Fruit fly (Drosophila melanogaster) whole organism, embryonic: Measurements from ENCODE around the gene bbg.
A peak's percentile ranks its signal among the peaks of the same experiment; 100 is the strongest.

ENCODE experiments used
- B-H2 ChIP-seq: fragments of 200-800 bp; sonication (Bioruptor generic); optimal IDR thresholded peaks from 2 replicates; lab custom pipeline; 2018; ENCODE audit warnings: missing biosample characterization, mild to moderate bottlenecking, missing genetic modification characterization
- Bdp1 ChIP-seq: fragments of 200-800 bp; sonication (Bioruptor generic); optimal IDR thresholded peaks from 3 replicates; lab custom pipeline; 2016; ENCODE audit warnings: missing biosample characterization, missing genetic modification characterization
- Bgb ChIP-seq: fragments of 200-800 bp; sonication (Bioruptor generic); IDR thresholded peaks from 2 replicates; pipeline ENCODE4 v1.3.6; 2022; ENCODE audit warnings: missing biosample characterization, missing genetic modification characterization; ENCODE audit not compliant: partially characterized antibody
- CG10209 ChIP-seq: fragments of 200-800 bp; sonication (Bioruptor generic); optimal IDR thresholded peaks from 3 replicates; lab custom pipeline; 2017; ENCODE audit warnings: missing biosample characterization, mild to moderate bottlenecking, missing genetic modification characterization, missing genetic modification reagents
- CG12942 ChIP-seq: fragments of 200-800 bp; sonication (Bioruptor generic); optimal IDR thresholded peaks from 3 replicates; lab custom pipeline; 2016; ENCODE audit warnings: missing biosample characterization, missing genetic modification characterization
- CG14014 ChIP-seq: fragments of 200-800 bp; sonication (Bioruptor generic); IDR thresholded peaks from 2 replicates; pipeline ENCODE4 v1.3.6; 2022; ENCODE audit warnings: missing biosample characterization, missing genetic modification characterization
- CG2889 ChIP-seq: fragments of 200-800 bp; sonication (Bioruptor generic); IDR thresholded peaks from 3 replicates; pipeline ENCODE4 v1.3.6; 2022; ENCODE audit warnings: missing biosample characterization, missing genetic modification characterization
- CG30020 ChIP-seq: fragments of 200-800 bp; optimal IDR thresholded peaks from 2 replicates; lab custom pipeline; 2019; ENCODE audit warnings: missing biosample characterization, mild to moderate bottlenecking, missing genetic modification characterization, moderate library complexity
- CG30403 ChIP-seq: fragments of 200-800 bp; sonication (Bioruptor generic); optimal IDR thresholded peaks from 3 replicates; lab custom pipeline; 2016; ENCODE audit warnings: missing biosample characterization, missing genetic modification characterization
- CG31388 ChIP-seq: fragments of 200-800 bp; sonication (Bioruptor generic); optimal IDR thresholded peaks from 2 replicates; lab custom pipeline; 2016; ENCODE audit warnings: missing biosample characterization, missing genetic modification characterization
- CG3726 ChIP-seq: fragments of 200-800 bp; sonication (Bioruptor generic); IDR thresholded peaks from 3 replicates; pipeline ENCODE4, ENCODE4 v1.3.6; 2022; ENCODE audit warnings: missing biosample characterization, missing genetic modification characterization
- CG4404 ChIP-seq: fragments of 200-800 bp; sonication (Bioruptor generic); IDR thresholded peaks from 2 replicates; pipeline ENCODE4 v1.3.6; 2022; ENCODE audit warnings: missing biosample characterization, missing genetic modification characterization
- CG4707 ChIP-seq: fragments of 200-800 bp; sonication (Bioruptor generic); optimal IDR thresholded peaks from 2 replicates; lab custom pipeline; 2018; ENCODE audit warnings: missing biosample characterization, mild to moderate bottlenecking, missing genetic modification characterization, moderate library complexity
- CG5245 ChIP-seq: fragments of 200-800 bp; sonication (Bioruptor generic); optimal IDR thresholded peaks from 3 replicates; lab custom pipeline; 2016; ENCODE audit warnings: missing biosample characterization, missing genetic modification characterization
- CG6654 ChIP-seq: fragments of 200-800 bp; sonication (Bioruptor generic); optimal IDR thresholded peaks from 2 replicates; lab custom pipeline; 2017; ENCODE audit warnings: missing biosample characterization, mild to moderate bottlenecking, missing genetic modification characterization
- CG8281 ChIP-seq: fragments of 200-800 bp; sonication (Bioruptor generic); optimal IDR thresholded peaks from 2 replicates; lab custom pipeline; 2018; ENCODE audit warnings: missing biosample characterization, mild to moderate bottlenecking, missing genetic modification characterization, moderate library complexity
- Dip3 ChIP-seq: fragments of 200-800 bp; sonication (Bioruptor generic); optimal IDR thresholded peaks from 3 replicates; lab custom pipeline; 2016; ENCODE audit warnings: missing biosample characterization, missing genetic modification characterization
- Dref ChIP-seq: fragments of 200-800 bp; sonication (Bioruptor generic); IDR thresholded peaks from 2 replicates; pipeline ENCODE4 v1.3.6; 2022; ENCODE audit warnings: missing biosample characterization, missing genetic modification characterization
- Hmr ChIP-seq: fragments of 200-800 bp; sonication (Bioruptor generic); optimal IDR thresholded peaks from 3 replicates; lab custom pipeline; 2017; ENCODE audit warnings: mild to moderate bottlenecking, missing biosample characterization, missing genetic modification reagents, missing genetic modification characterization
- Hr39 ChIP-seq: fragments of >200 bp; optimal IDR thresholded peaks from 2 replicates; lab custom pipeline; 2017
- Hr51 ChIP-seq, 2 experiments: fragments of 200-800 bp; sonication (Bioruptor generic); optimal IDR thresholded peaks; 2 replicates in 1 of 2; 3 replicates in 1 of 2; lab custom pipeline; 2016 to 2018; ENCODE audit warnings: missing biosample characterization in 2 of 2, missing genetic modification characterization in 2 of 2, mild to moderate bottlenecking in 1 of 2, moderate library complexity in 1 of 2
- MTF-1 ChIP-seq: fragments of 200-800 bp; sonication (Bioruptor generic); optimal IDR thresholded peaks from 2 replicates; lab custom pipeline; 2018; ENCODE audit warnings: missing biosample characterization, mild to moderate bottlenecking, missing genetic modification characterization, borderline replicate concordance
- NC2β ChIP-seq: fragments of 200-800 bp; sonication (Bioruptor generic); optimal IDR thresholded peaks from 2 replicates; lab custom pipeline; 2016; ENCODE audit warnings: missing biosample characterization, missing genetic modification characterization
- Neu2 ChIP-seq: fragments of 200-800 bp; sonication (Bioruptor generic); optimal IDR thresholded peaks from 3 replicates; lab custom pipeline; 2016; ENCODE audit warnings: missing biosample characterization, missing genetic modification characterization, borderline replicate concordance
- Rfx ChIP-seq: fragments of 200-800 bp; sonication (Bioruptor generic); IDR thresholded peaks from 2 replicates; pipeline ENCODE4 v1.3.6; 2022; ENCODE audit warnings: missing biosample characterization, missing genetic modification characterization
- Six4 ChIP-seq: fragments of 200-800 bp; sonication (Bioruptor generic); optimal IDR thresholded peaks from 2 replicates; lab custom pipeline; 2016; ENCODE audit warnings: missing biosample characterization, missing genetic modification characterization
- Vsx1 ChIP-seq: fragments of 200-800 bp; sonication (Bioruptor generic); optimal IDR thresholded peaks from 2 replicates; lab custom pipeline; 2017; ENCODE audit warnings: missing biosample characterization, mild to moderate bottlenecking, missing genetic modification characterization, missing genetic modification reagents
- YL-1 ChIP-seq: fragments of 200-800 bp; sonication (Bioruptor generic); optimal IDR thresholded peaks from 3 replicates; lab custom pipeline; 2017; ENCODE audit warnings: missing biosample characterization, mild to moderate bottlenecking, missing genetic modification characterization
- bsh ChIP-seq, 2 experiments: fragments of 200-800 bp; sonication (Bioruptor generic); optimal IDR thresholded peaks; 2 replicates each; lab custom pipeline; 2017 to 2018; ENCODE audit warnings: mild to moderate bottlenecking in 2 of 2, missing biosample characterization in 2 of 2, missing genetic modification characterization in 2 of 2, moderate library complexity in 1 of 2
- dpn ChIP-seq, 2 experiments: fragments of 200-800 bp; sonication (Bioruptor generic); optimal IDR thresholded peaks; 3 replicates each; lab custom pipeline; 2016; ENCODE audit warnings: missing biosample characterization in 2 of 2, missing genetic modification characterization in 2 of 2
- emc ChIP-seq: fragments of 200-800 bp; sonication (Bioruptor generic); optimal IDR thresholded peaks from 2 replicates; lab custom pipeline; 2016; ENCODE audit warnings: missing biosample characterization, missing genetic modification characterization
- eve ChIP-seq, 2 experiments: fragments of >200 bp; optimal IDR thresholded peaks; 2 replicates each; lab custom pipeline; 2017; ENCODE audit warnings: missing biosample characterization in 2 of 2, missing genetic modification characterization in 2 of 2
- ham ChIP-seq: fragments of 200-800 bp; sonication (Bioruptor generic); IDR thresholded peaks from 2 replicates; pipeline ENCODE4 v1.3.6; 2022; ENCODE audit warnings: missing biosample characterization, missing genetic modification characterization
- ind ChIP-seq: fragments of 200-800 bp; sonication (Bioruptor generic); optimal IDR thresholded peaks from 3 replicates; lab custom pipeline; 2016; ENCODE audit warnings: missing biosample characterization, missing genetic modification characterization
- mam ChIP-seq: fragments of 200-800 bp; sonication (Bioruptor generic); optimal IDR thresholded peaks from 3 replicates; lab custom pipeline; 2016; ENCODE audit warnings: missing biosample characterization, missing genetic modification characterization
- nmo ChIP-seq: fragments of 200-800 bp; sonication (Bioruptor generic); optimal IDR thresholded peaks from 2 replicates; lab custom pipeline; 2018; ENCODE audit warnings: missing biosample characterization, mild to moderate bottlenecking, missing genetic modification characterization, moderate library complexity
- pb ChIP-seq: fragments of 200-800 bp; sonication (Bioruptor generic); optimal IDR thresholded peaks from 3 replicates; lab custom pipeline; 2016; ENCODE audit warnings: missing biosample characterization, missing genetic modification characterization
- phol ChIP-seq: fragments of 200-800 bp; sonication (Bioruptor generic); optimal IDR thresholded peaks from 3 replicates; lab custom pipeline; 2018; ENCODE audit warnings: missing biosample characterization, mild to moderate bottlenecking, missing genetic modification characterization, moderate library complexity
- pros ChIP-seq: fragments of 200-800 bp; sonication (Bioruptor generic); optimal IDR thresholded peaks from 3 replicates; lab custom pipeline; 2019; ENCODE audit warnings: missing biosample characterization, mild to moderate bottlenecking, missing genetic modification characterization, moderate library complexity
- psq ChIP-seq: fragments of 200-800 bp; sonication (Bioruptor generic); optimal IDR thresholded peaks from 2 replicates; lab custom pipeline; 2017; ENCODE audit warnings: missing biosample characterization, missing genetic modification characterization
- ranshi ChIP-seq: fragments of 200-800 bp; sonication (Bioruptor generic); IDR thresholded peaks from 2 replicates; pipeline ENCODE4 v1.3.6; 2022; ENCODE audit warnings: missing biosample characterization, missing genetic modification characterization
- slou ChIP-seq: fragments of 200-800 bp; sonication (Bioruptor generic); optimal IDR thresholded peaks from 3 replicates; lab custom pipeline; 2016; ENCODE audit warnings: missing biosample characterization, missing genetic modification characterization
- slp2 ChIP-seq: fragments of 200-800 bp; sonication (Bioruptor generic); optimal IDR thresholded peaks from 2 replicates; lab custom pipeline; 2016; ENCODE audit warnings: missing biosample characterization, missing genetic modification characterization
- so ChIP-seq: fragments of 200-800 bp; sonication (Bioruptor generic); IDR thresholded peaks from 3 replicates; pipeline ENCODE4 v1.3.6; 2022; ENCODE audit warnings: missing biosample characterization, missing genetic modification characterization
- sqz ChIP-seq: fragments of 200-800 bp; sonication (Bioruptor generic); optimal IDR thresholded peaks from 3 replicates; lab custom pipeline; 2018; ENCODE audit warnings: missing biosample characterization, mild to moderate bottlenecking, missing genetic modification characterization
- ssp ChIP-seq: fragments of 200-800 bp; sonication (Bioruptor generic); IDR thresholded peaks from 2 replicates; pipeline ENCODE4 v1.3.6; 2022; ENCODE audit warnings: missing biosample characterization, missing genetic modification characterization
- trh ChIP-seq: fragments of 200-800 bp; sonication (Bioruptor generic); optimal IDR thresholded peaks from 2 replicates; lab custom pipeline; 2016; ENCODE audit warnings: missing biosample characterization, missing genetic modification characterization
- ttk ChIP-seq: fragments of 200-800 bp; sonication (Bioruptor generic); IDR thresholded peaks from 2 replicates; pipeline ENCODE4 v2.1.2; 2022; ENCODE audit warnings: missing biosample characterization, missing genetic modification characterization
- twi ChIP-seq: fragments of 200-800 bp; optimal IDR thresholded peaks from 2 replicates; lab custom pipeline; 2019; ENCODE audit warnings: missing biosample characterization, mild to moderate bottlenecking, missing genetic modification characterization, moderate library complexity
- tx ChIP-seq: fragments of 200-800 bp; sonication (Bioruptor generic); optimal IDR thresholded peaks from 2 replicates; lab custom pipeline; 2016; ENCODE audit warnings: missing biosample characterization, missing genetic modification characterization
- z ChIP-seq: fragments of 200-800 bp; sonication (Bioruptor generic); IDR thresholded peaks from 3 replicates; pipeline ENCODE4 v1.3.6; 2022; ENCODE audit warnings: missing biosample characterization, missing genetic modification characterization

Gene bbg

DNA sequence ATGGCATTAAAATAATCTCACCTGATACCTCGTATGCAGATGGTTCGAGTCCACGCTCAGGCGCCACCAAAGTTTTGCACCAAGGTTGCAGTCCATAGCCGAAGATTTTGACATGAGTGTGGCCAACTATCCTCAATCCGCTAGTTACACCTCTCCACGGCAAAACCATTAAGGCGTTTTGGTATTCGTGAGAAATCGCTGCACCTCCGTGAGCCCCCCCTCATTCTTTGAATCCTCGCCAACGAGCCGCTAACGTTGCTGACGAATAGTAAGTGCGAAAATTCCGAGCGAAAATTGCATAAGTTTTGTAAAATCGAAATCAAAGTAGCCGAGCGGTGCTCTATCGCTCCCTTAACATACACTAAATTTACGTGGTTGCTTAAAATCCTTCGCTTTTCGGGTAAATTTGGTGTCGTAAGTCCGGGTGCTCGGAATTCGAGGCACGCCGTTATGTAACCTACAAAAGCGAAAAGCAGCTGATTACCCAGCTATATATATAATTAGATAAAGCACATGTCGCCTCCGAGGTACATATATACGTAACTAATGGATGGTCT lies 1.4 kb upstream of the bbg start, which contains the start of gene Mpcp2 (continued):
- TF ChIP-seq B-H2 (peak; percentile 56), Hmr (GFP tag; lab: Kevin White, UChicago) (peak; percentile 85), sqz (no peak), pb (GFP tag; lab: Kevin White, UChicago) (no peak), Rfx (peak; percentile 61), ranshi (GFP tag; lab: Robert Waterston, UW) (peak; percentile 22; the same call in 1 of the 2 replicates), twi (tag; lab: Kevin White, UChicago) (peak; percentile 25), Dip3 (GFP tag; lab: Kevin White, UChicago) (peak; percentile 65), Neu2 (no peak), slp2 (no peak), CG5245 (GFP tag; lab: Kevin White, UChicago) (no peak), CG14014 (GFP tag; lab: Robert Waterston, UW) (0 out of 2 replicates have a peak, but pooled peaks have one; percentile 4), ssp (GFP tag; lab: Robert Waterston, UW) (no peak), slou (GFP tag; lab: Kevin White, UChicago) (no peak), CG4707 (no peak), Dref (no peak), phol (tag; lab: Kevin White, UChicago) (peak; percentile 60), CG30403 (no peak), ham (GFP tag; lab: Robert Waterston, UW) (no peak), CG2889 (no peak), trh (GFP tag; lab: Kevin White, UChicago) (no peak), z (GFP tag; lab: Robert Waterston, UW) (no peak), CG6654 (GFP tag; lab: Kevin White, UChicago) (no peak), CG12942 (peak; percentile 16), CG30020 (tag; lab: Kevin White, UChicago) (peak; percentile 9), ttk (GFP tag; lab: Robert Waterston, UW) (no peak), MTF-1 (GFP tag; lab: Kevin White, UChicago) (peak; percentile 39), Hr51 (GFP tag; optimal IDR thresholded peaks at IDR 0.05; lab: Kevin White, UChicago) (peak in 1 of 2 experiments; percentile 28), NC2β (GFP tag; lab: Kevin White, UChicago) (peak; percentile 15), nmo (peak; percentile 59), CG10209 (no peak), CG4404 (GFP tag; lab: Robert Waterston, UW) (no peak), psq (GFP tag; lab: Kevin White, UChicago) (no peak), emc (GFP tag; lab: Kevin White, UChicago) (no peak), CG8281 (tag; lab: Kevin White, UChicago) (no peak), so (GFP tag; lab: Robert Waterston, UW) (peak; percentile 26; the same call in 1 of the 3 replicates), Six4 (GFP tag; lab: Kevin White, UChicago) (no peak), CG31388 (no peak), Bgb (GFP tag; lab: Robert Waterston, UW) (peak; percentile 72), bsh (GFP tag; optimal IDR thresholded peaks at IDR 0.05; lab: Kevin White, UChicago) (peak; percentile 2 to 10), dpn (GFP tag; optimal IDR thresholded peaks at IDR 0.05; lab: Kevin White, UChicago) (peak in 1 of 2 experiments; percentile 34), Vsx1 (GFP tag; lab: Kevin White, UChicago) (no peak), Hr39 (lab: Kevin White, UChicago) (no peak), pros (GFP tag; lab: Kevin White, UChicago) (no peak), eve (GFP tag; optimal IDR thresholded peaks at IDR 0.05; lab: Kevin White, UChicago) (no peak), ind (GFP tag; lab: Kevin White, UChicago) (no peak), mam (GFP tag; lab: Kevin White, UChicago) (no peak), YL-1 (GFP tag; lab: Kevin White, UChicago) (peak; percentile 98), Bdp1 (GFP tag; lab: Kevin White, UChicago) (peak; percentile 62), CG3726 (GFP tag; lab: Robert Waterston, UW) (no peak), tx (GFP tag; lab: Kevin White, UChicago) (no peak)
